Worm (Caenorhabditis elegans): ENCODE results near the gene pals-29.

Gene pals-29

DNA sequence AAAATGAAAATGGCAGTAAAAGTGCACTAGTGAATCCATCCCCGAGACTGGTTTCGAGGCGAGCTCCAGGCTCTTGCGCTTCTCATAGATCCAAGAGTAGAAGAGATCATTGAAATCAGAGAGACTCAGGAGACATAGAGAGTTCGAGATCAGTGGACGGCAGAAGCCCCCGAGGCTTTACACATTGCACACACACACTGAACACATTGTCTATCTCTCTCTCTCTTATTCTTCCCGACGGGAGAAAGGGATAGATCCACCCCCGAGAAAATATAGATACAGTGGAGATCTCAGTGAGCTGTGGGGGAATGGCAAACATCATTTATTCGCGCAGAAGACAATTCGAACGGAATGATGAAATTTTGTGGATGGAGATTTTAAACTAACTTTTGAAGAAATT is 35.4 kb downstream of the pals-29 start:
- TF ChIP-seq ceh-18 (tag; optimal IDR thresholded peaks at IDR 0.05) = peak; percentile 23
- TF ChIP-seq ceh-48 (tag; optimal IDR thresholded peaks at IDR 0.05) = no peak
- no peak for TF ChIP-seq npax-4 (tag; optimal IDR thresholded peaks at IDR 0.05)
- no peak for TF ChIP-seq ceh-30 (tag; optimal IDR thresholded peaks at IDR 0.05)
- peak; percentile 2 for TF ChIP-seq tbx-2 (tag; optimal IDR thresholded peaks at IDR 0.05)
- peak; percentile 77 for TF ChIP-seq rnt-1 (tag; optimal IDR thresholded peaks at IDR 0.05)

DNA sequence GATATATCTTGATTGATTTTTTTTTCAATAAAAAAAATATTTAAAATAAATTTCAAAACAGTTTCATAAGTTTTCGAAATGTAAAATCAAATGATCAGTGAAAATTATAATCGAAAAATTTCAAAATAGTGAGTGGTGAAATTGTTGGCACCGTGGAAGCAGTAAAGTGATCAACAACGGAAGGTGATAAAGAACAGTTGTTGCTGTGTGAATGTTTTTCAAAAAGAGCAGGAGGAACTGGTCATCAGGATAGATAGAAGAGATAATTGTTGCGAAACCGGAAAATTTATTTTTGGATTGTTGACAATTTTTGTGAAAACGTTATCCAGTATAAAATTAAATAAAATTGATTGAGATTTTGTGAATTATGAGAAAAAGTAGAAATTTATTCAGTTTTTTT is 36.4 kb downstream of the pals-29 start:
- TF ChIP-seq pqm-1 (tag; optimal IDR thresholded peaks at IDR 0.05) = no peak
- no peak for TF ChIP-seq che-1 (tag; optimal IDR thresholded peaks at IDR 0.05)
- no peak for TF ChIP-seq ceh-2 (tag; optimal IDR thresholded peaks at IDR 0.05)
- no peak for TF ChIP-seq eyg-1 (tag; optimal IDR thresholded peaks at IDR 0.05)
- no peak for TF ChIP-seq ceh-24 (tag; optimal IDR thresholded peaks at IDR 0.05)
- no peak for TF ChIP-seq fkh-10 (GFP tag; optimal IDR thresholded peaks at IDR 0.05)
- no peak for TF ChIP-seq ttx-3 (tag; optimal IDR thresholded peaks at IDR 0.05)
- TF ChIP-seq ztf-16 (tag; optimal IDR thresholded peaks at IDR 0.05) = no peak
- TF ChIP-seq tbx-7 (tag; optimal IDR thresholded peaks at IDR 0.05) = no peak
- no peak for TF ChIP-seq K09A11.1 (tag; optimal IDR thresholded peaks at IDR 0.05; ENCODE audit: insufficient read depth)
- TF ChIP-seq tbx-2 (tag; optimal IDR thresholded peaks at IDR 0.05) = no peak

DNA sequence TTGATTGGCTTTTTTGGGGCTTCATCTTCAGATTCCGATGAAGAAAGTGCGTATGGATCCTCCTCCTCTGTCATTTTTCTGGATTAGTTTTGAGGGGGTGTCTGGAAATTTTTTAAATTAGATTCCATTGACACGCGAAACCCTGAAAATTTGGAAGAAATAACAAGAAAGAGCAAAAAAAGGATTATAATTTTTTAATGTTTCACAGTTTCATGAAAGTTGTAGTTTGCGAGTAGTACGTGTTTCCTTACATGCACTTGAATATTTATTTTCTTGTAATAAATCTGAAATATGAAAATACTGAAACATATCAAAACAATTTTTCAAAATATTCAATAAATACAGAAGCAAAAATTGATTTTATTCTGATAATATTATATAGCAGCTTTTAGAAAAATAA is 37.4 kb downstream of the pals-29 start, which contains the start of gene tag-273:
Gene tag-273, minus strand, starts transcription at position 101 of the 400 bp plus-strand sequence.
- no peak for TF ChIP-seq nfya-1 (tag; optimal IDR thresholded peaks at IDR 0.05)

DNA sequence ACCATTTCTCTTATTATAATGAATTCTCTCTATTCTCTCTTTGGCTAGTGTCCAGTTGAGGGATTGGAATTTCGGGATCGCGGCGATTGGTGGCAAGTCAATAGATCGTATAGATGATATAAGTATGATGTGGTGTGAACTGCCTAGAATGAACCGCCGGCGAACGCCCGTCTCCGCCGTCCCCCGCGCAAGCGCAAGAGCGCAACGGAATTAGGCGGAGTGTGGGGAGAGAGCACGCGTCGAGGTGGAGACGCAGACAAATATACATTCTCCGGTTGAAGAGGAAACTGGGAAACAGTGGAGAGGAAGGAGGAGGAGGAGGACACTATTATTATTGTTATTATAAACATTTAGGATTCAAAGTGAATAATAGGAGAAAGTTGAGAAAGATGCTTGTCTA is 45.9 kb downstream of the pals-29 start:
- TF ChIP-seq ttx-3 (tag; optimal IDR thresholded peaks at IDR 0.05) (no peak), unc-3 (GFP tag; conservative IDR thresholded peaks at IDR 0.05) (no peak), unc-3 (tag; optimal IDR thresholded peaks at IDR 0.05) (no peak), sox-4 (tag; optimal IDR thresholded peaks at IDR 0.05) (peak; percentile 16), elt-4 (tag; optimal IDR thresholded peaks at IDR 0.05) (no peak), hlh-30 (tag; optimal IDR thresholded peaks at IDR 0.05; ENCODE audit: insufficient read depth) (no peak), K02D7.2 (tag; optimal IDR thresholded peaks at IDR 0.05) (no peak), fax-1 (tag; optimal IDR thresholded peaks at IDR 0.05) (no peak), pat-9 (tag; optimal IDR thresholded peaks at IDR 0.05) (no peak), pha-4 (tag; optimal IDR thresholded peaks at IDR 0.05) (no peak), pros-1 (tag; optimal IDR thresholded peaks at IDR 0.05) (no peak), rnt-1 (tag; optimal IDR thresholded peaks at IDR 0.05) (peak; percentile 36), hlh-8 (tag; optimal IDR thresholded peaks at IDR 0.05) (peak; percentile 5), ceh-19 (GFP tag; optimal IDR thresholded peaks at IDR 0.05) (peak; percentile 23), ceh-31 (tag; optimal IDR thresholded peaks at IDR 0.05) (peak; percentile 51), fkh-10 (GFP tag; optimal IDR thresholded peaks at IDR 0.05) (no peak), ref-2 (tag; optimal IDR thresholded peaks at IDR 0.05) (peak; percentile 53), che-1 (tag; optimal IDR thresholded peaks at IDR 0.05) (no peak), nhr-11 (tag; optimal IDR thresholded peaks at IDR 0.05) (no peak), nfya-1 (tag; optimal IDR thresholded peaks at IDR 0.05) (peak; percentile 59), ceh-6 (GFP tag; optimal IDR thresholded peaks at IDR 0.05) (no peak), ceh-2 (tag; optimal IDR thresholded peaks at IDR 0.05) (peak; percentile 31), hlh-13 (GFP tag; optimal IDR thresholded peaks at IDR 0.05) (no peak), Y22D7AL.16 (tag; optimal IDR thresholded peaks at IDR 0.05) (no peak), ztf-16 (tag; optimal IDR thresholded peaks at IDR 0.05) (peak; percentile 23), F13H6.1 (tag; optimal IDR thresholded peaks at IDR 0.05) (peak; percentile 34), mec-3 (tag; optimal IDR thresholded peaks at IDR 0.05; ENCODE audit: borderline replicate concordance) (no peak), odd-2 (tag; optimal IDR thresholded peaks at IDR 0.05) (no peak), ceh-9 (tag; optimal IDR thresholded peaks at IDR 0.05) (no peak), pax-1 (tag; optimal IDR thresholded peaks at IDR 0.05) (no peak), fkh-6 (tag; optimal IDR thresholded peaks at IDR 0.05) (peak; percentile 22), ceh-30 (tag; optimal IDR thresholded peaks at IDR 0.05) (no peak), gmeb-2 (tag; optimal IDR thresholded peaks at IDR 0.05) (no peak), ceh-45 (GFP tag; IDR thresholded peaks at IDR 0.05) (no peak), C08G9.2 (tag; optimal IDR thresholded peaks at IDR 0.05) (no peak), pha-2 (tag; optimal IDR thresholded peaks at IDR 0.05) (peak; percentile 69), madf-2 (tag; optimal IDR thresholded peaks at IDR 0.05) (no peak), sox-2 (GFP tag; IDR thresholded peaks at IDR 0.05) (peak; percentile 49)
